Fruit fly (Drosophila melanogaster) whole organism, embryonic: ENCODE data around the gene CG31463.
A peak's percentile ranks its signal among the peaks of the same experiment; 100 is the strongest.

Source experiments
- Asciz ChIP-seq: fragments of 200-800 bp; sonication (Bioruptor generic); optimal IDR thresholded peaks from 2 replicates; lab custom pipeline; 2017; ENCODE audit warnings: missing biosample characterization, mild to moderate bottlenecking, missing genetic modification characterization, missing genetic modification reagents
- BEAF-32 ChIP-seq: fragments of 200-800 bp; sonication (Bioruptor generic); optimal IDR thresholded peaks from 3 replicates; lab custom pipeline; 2017; ENCODE audit warnings: missing biosample characterization, missing genetic modification characterization, mild to moderate bottlenecking, moderate library complexity, missing genetic modification reagents
- CG10209 ChIP-seq: fragments of 200-800 bp; sonication (Bioruptor generic); optimal IDR thresholded peaks from 3 replicates; lab custom pipeline; 2017; ENCODE audit warnings: missing biosample characterization, mild to moderate bottlenecking, missing genetic modification characterization, missing genetic modification reagents
- CG12071 ChIP-seq: fragments of 200-800 bp; sonication (Bioruptor generic); optimal IDR thresholded peaks from 3 replicates; lab custom pipeline; 2018; ENCODE audit warnings: missing biosample characterization, mild to moderate bottlenecking, missing genetic modification characterization
- CG12219 ChIP-seq: fragments of 200-800 bp; sonication (Bioruptor generic); optimal IDR thresholded peaks from 3 replicates; lab custom pipeline; 2018; ENCODE audit warnings: missing biosample characterization, mild to moderate bottlenecking, missing genetic modification characterization
- CG12659 ChIP-seq: fragments of 200-800 bp; sonication (Bioruptor generic); optimal IDR thresholded peaks from 3 replicates; lab custom pipeline; 2017; ENCODE audit warnings: mild to moderate bottlenecking, missing biosample characterization, missing genetic modification reagents, missing genetic modification characterization
- CG14710 ChIP-seq: fragments of 200-800 bp; sonication (Bioruptor generic); optimal IDR thresholded peaks from 3 replicates; lab custom pipeline; 2019; ENCODE audit warnings: missing biosample characterization, mild to moderate bottlenecking, missing genetic modification characterization, moderate library complexity
- CG15479 ChIP-seq: fragments of 200-800 bp; sonication (Bioruptor generic); optimal IDR thresholded peaks from 3 replicates; lab custom pipeline; 2019; ENCODE audit warnings: missing biosample characterization, mild to moderate bottlenecking, missing genetic modification characterization, moderate library complexity
- CG16863 ChIP-seq: fragments of 200-800 bp; sonication (Bioruptor generic); optimal IDR thresholded peaks from 3 replicates; lab custom pipeline; 2016; ENCODE audit warnings: missing biosample characterization, missing genetic modification characterization
- CG17385 ChIP-seq: fragments of 200-800 bp; sonication (Bioruptor generic); optimal IDR thresholded peaks from 3 replicates; lab custom pipeline; 2018; ENCODE audit warnings: missing biosample characterization, mild to moderate bottlenecking, missing genetic modification characterization
- CG31365 ChIP-seq: fragments of 200-800 bp; sonication (Bioruptor generic); optimal IDR thresholded peaks from 2 replicates; lab custom pipeline; 2018; ENCODE audit warnings: missing biosample characterization, mild to moderate bottlenecking, missing genetic modification characterization
- CG32532 ChIP-seq: fragments of 200-800 bp; sonication (Bioruptor generic); IDR thresholded peaks from 2 replicates; pipeline ENCODE4 v1.3.6; 2022; ENCODE audit warnings: missing biosample characterization, missing genetic modification characterization
- CG3407 ChIP-seq: fragments of 200-800 bp; sonication (Bioruptor generic); optimal IDR thresholded peaks from 2 replicates; lab custom pipeline; 2018; ENCODE audit warnings: missing biosample characterization, mild to moderate bottlenecking, missing genetic modification characterization
- CG6813 ChIP-seq: fragments of 200-800 bp; sonication (Bioruptor generic); optimal IDR thresholded peaks from 2 replicates; lab custom pipeline; 2017; ENCODE audit warnings: missing biosample characterization, missing genetic modification characterization, mild to moderate bottlenecking, moderate library complexity, missing genetic modification reagents
- CG8924 ChIP-seq: fragments of 200-800 bp; optimal IDR thresholded peaks from 3 replicates; lab custom pipeline; 2019; ENCODE audit warnings: missing biosample characterization, mild to moderate bottlenecking, missing genetic modification characterization, moderate library complexity
- Dek ChIP-seq: fragments of 200-800 bp; sonication (Bioruptor generic); optimal IDR thresholded peaks from 3 replicates; lab custom pipeline; 2019; ENCODE audit warnings: missing biosample characterization, mild to moderate bottlenecking, missing genetic modification characterization, moderate library complexity
- Drgx ChIP-seq: fragments of 200-800 bp; sonication (Bioruptor generic); IDR thresholded peaks from 2 replicates; pipeline ENCODE4 v1.3.6; 2022; ENCODE audit warnings: missing biosample characterization, missing genetic modification characterization
- Ets97D ChIP-seq: fragments of 200-800 bp; sonication (Bioruptor generic); optimal IDR thresholded peaks from 3 replicates; lab custom pipeline; 2016; ENCODE audit warnings: missing biosample characterization, missing genetic modification characterization
- Fer3 ChIP-seq: fragments of 200-800 bp; sonication (Bioruptor generic); optimal IDR thresholded peaks from 2 replicates; lab custom pipeline; 2018; ENCODE audit warnings: missing biosample characterization, mild to moderate bottlenecking, missing genetic modification characterization, moderate library complexity
- Hmr ChIP-seq: fragments of 200-800 bp; sonication (Bioruptor generic); optimal IDR thresholded peaks from 3 replicates; lab custom pipeline; 2017; ENCODE audit warnings: mild to moderate bottlenecking, missing biosample characterization, missing genetic modification reagents, missing genetic modification characterization
- Jarid2 ChIP-seq: fragments of 200-800 bp; sonication (Bioruptor generic); optimal IDR thresholded peaks from 3 replicates; lab custom pipeline; 2017; ENCODE audit warnings: mild to moderate bottlenecking, missing biosample characterization, missing genetic modification reagents, missing genetic modification characterization
- Med ChIP-seq: fragments of 200-800 bp; sonication (Bioruptor generic); peaks from one replicate; lab custom pipeline; 2016; ENCODE audit warnings: missing biosample characterization, missing genetic modification characterization, mild to moderate bottlenecking, inconsistent platforms, moderate library complexity
- Opbp ChIP-seq: fragments of 200-800 bp; sonication (Bioruptor generic); IDR thresholded peaks from 3 replicates; pipeline ENCODE4 v1.3.6; 2022; ENCODE audit warnings: missing biosample characterization, missing genetic modification characterization; ENCODE audit not compliant: partially characterized antibody
- Pdp1 ChIP-seq, 2 experiments: fragments of 200-800 bp; sonication (Bioruptor generic); optimal IDR thresholded peaks; 3 replicates each; lab custom pipeline; 2016; ENCODE audit warnings: missing biosample characterization in 2 of 2, missing genetic modification characterization in 2 of 2, mild to moderate bottlenecking in 1 of 2, moderate library complexity in 1 of 2
- Rfx ChIP-seq: fragments of 200-800 bp; sonication (Bioruptor generic); IDR thresholded peaks from 2 replicates; pipeline ENCODE4 v1.3.6; 2022; ENCODE audit warnings: missing biosample characterization, missing genetic modification characterization
- ara ChIP-seq: fragments of 200-800 bp; sonication (Bioruptor generic); IDR thresholded peaks from 2 replicates; pipeline ENCODE4 v1.3.6; 2022; ENCODE audit warnings: missing biosample characterization, missing genetic modification characterization
- cad ChIP-seq: fragments of >200 bp; optimal IDR thresholded peaks from 2 replicates; lab custom pipeline; 2017; ENCODE audit warnings: missing biosample characterization, missing genetic modification characterization
- crol ChIP-seq: fragments of 200-800 bp; sonication (Bioruptor generic); IDR thresholded peaks from 2 replicates; pipeline ENCODE4 v1.3.6; 2022; ENCODE audit warnings: missing biosample characterization, missing genetic modification characterization
- hkb ChIP-seq, 2 experiments: fragments of 200-800 bp in 1 of 2; fragments of >200 bp in 1 of 2; sonication (Bioruptor generic) in 1 of 2; IDR thresholded peaks in 1 of 2; optimal IDR thresholded peaks in 1 of 2; 2 replicates each; pipeline versions ENCODE4 v1.3.6 to Lab custom; 2017 to 2022; ENCODE audit warnings: missing biosample characterization in 1 of 2, missing genetic modification characterization in 1 of 2
- org-1 ChIP-seq: fragments of 200-800 bp; sonication (Bioruptor generic); optimal IDR thresholded peaks from 2 replicates; lab custom pipeline; 2017; ENCODE audit warnings: missing biosample characterization, missing genetic modification characterization
- sens ChIP-seq: fragments of 200-800 bp; sonication (Bioruptor generic); peaks from one replicate; lab custom pipeline; 2016; ENCODE audit warnings: missing biosample characterization, missing genetic modification characterization
- sim ChIP-seq: fragments of 200-800 bp; sonication (Bioruptor generic); IDR thresholded peaks from 2 replicates; pipeline ENCODE4 v1.3.6; 2022; ENCODE audit warnings: missing biosample characterization, missing genetic modification characterization
- slbo ChIP-seq: fragments of 200-800 bp; sonication (Bioruptor generic); IDR thresholded peaks from 2 replicates; pipeline ENCODE4 v1.3.6; 2022; ENCODE audit warnings: missing biosample characterization, missing genetic modification characterization
- tup ChIP-seq: fragments of 200-800 bp; sonication (Bioruptor generic); optimal IDR thresholded peaks from 2 replicates; lab custom pipeline; 2016; ENCODE audit warnings: missing biosample characterization, mild to moderate bottlenecking, missing genetic modification characterization, moderate library complexity
- vvl ChIP-seq: fragments of 200-800 bp; sonication (Bioruptor generic); IDR thresholded peaks from 2 replicates; pipeline ENCODE4 v1.3.6; 2022; ENCODE audit warnings: missing biosample characterization, missing genetic modification characterization

The CG31463 gene

DNA sequence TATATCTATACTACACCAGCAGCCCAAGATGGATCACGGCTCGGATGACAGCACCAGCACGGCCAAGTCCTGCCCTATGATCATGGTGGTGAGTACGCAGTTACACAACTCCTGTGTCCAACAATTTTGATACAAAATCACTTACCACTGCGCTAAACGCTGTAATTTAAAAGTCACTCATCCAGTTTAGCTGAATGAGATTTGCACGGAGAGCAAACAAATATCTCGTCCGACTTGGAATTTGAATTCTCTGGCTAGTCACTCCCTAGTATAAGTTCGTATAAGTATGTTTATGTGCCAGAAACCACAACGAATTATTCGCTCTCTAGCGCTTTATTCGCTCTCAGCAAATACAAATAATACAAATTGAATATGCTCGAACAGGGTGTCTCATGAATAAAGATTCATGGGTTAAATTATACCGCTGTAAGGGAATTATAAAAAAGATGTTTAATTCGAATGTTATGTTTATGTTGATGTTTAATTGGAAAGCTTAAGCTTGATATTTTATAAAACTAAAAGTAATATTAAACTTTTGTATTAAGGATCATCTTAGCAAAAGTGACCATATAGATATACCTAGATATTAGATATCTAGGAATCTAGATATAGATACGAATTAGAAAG, 25.7 kb downstream of the CG31463 start (continued):
- TF ChIP-seq vvl (peak; percentile 42; the same call in 1 of the 2 replicates), CG12071 (GFP tag; lab: Kevin White, UChicago) (peak; percentile 9), CG12219 (GFP tag; lab: Kevin White, UChicago) (peak; percentile 14), CG17385 (GFP tag; lab: Kevin White, UChicago) (no peak), Dek (tag; lab: Kevin White, UChicago) (peak; percentile 33), slbo (GFP tag; lab: Robert Waterston, UW) (peak; percentile 49; the same call in 1 of the 2 replicates), CG10209 (GFP tag; lab: Kevin White, UChicago) (peak; percentile 18), Jarid2 (peak; percentile 47), Rfx (GFP tag; lab: Robert Waterston, UW) (peak; percentile 51; the same call in 1 of the 2 replicates), sens (GFP tag; lab: Kevin White, UChicago) (peak; percentile 72), Drgx (peak; percentile 48), Pdp1 (GFP tag; optimal IDR thresholded peaks at IDR 0.05; lab: Kevin White, UChicago) (peak in 1 of 2 experiments; percentile 69), Opbp (GFP tag; lab: Robert Waterston, UW) (0 out of 3 replicates have a peak, but pooled peaks have one; percentile 25), CG32532 (GFP tag; lab: Robert Waterston, UW) (peak; percentile 48; the same call in 1 of the 2 replicates), tup (GFP tag; lab: Kevin White, UChicago) (no peak), CG31365 (peak; percentile 6), CG8924 (tag; lab: Kevin White, UChicago) (peak; percentile 25), Fer3 (peak; percentile 56), Asciz (GFP tag; lab: Kevin White, UChicago) (peak; percentile 26), CG12659 (GFP tag; lab: Kevin White, UChicago) (peak; percentile 12), Hmr (GFP tag; lab: Kevin White, UChicago) (peak; percentile 53), Med (GFP tag; lab: Kevin White, UChicago) (peak; percentile 79), hkb (optimal IDR thresholded peaks at IDR 0.05; lab: Kevin White, UChicago) (no peak), hkb (GFP tag; IDR thresholded peaks at IDR 0.05; lab: Robert Waterston, UW) (peak; percentile 15; the same call in 1 of the 2 replicates), Ets97D (GFP tag; lab: Kevin White, UChicago) (no peak), CG15479 (peak; percentile 13), CG16863 (GFP tag; lab: Kevin White, UChicago) (no peak), CG6813 (GFP tag; lab: Kevin White, UChicago) (peak; percentile 46)

DNA sequence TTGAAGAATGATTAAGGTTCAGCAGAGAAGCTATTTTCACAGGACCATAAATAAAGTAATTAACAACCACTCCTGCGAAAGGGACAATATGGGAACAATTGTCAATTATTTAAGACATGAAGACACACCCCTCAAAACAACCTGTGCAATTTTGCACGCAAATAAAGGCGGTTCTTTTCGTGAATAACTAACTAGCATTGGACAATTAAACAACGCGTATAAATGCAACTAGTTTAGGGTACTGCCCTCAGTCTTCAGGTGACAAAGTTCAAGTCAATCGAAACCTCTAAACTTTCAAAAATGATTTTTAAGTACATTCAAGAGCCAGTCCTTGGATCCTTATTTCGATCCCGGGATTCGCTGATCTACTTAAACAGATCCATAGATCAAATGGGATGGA, 29.3 kb downstream of the CG31463 start, which contains the start of gene Or85a:
Or85a (plus strand) TSS at position 301 of the 400 bp plus-strand sequence.
- TF ChIP-seq crol (no peak), cad (no peak), CG3407 (GFP tag; lab: Kevin White, UChicago) (no peak), org-1 (GFP tag; lab: Kevin White, UChicago) (no peak)

DNA sequence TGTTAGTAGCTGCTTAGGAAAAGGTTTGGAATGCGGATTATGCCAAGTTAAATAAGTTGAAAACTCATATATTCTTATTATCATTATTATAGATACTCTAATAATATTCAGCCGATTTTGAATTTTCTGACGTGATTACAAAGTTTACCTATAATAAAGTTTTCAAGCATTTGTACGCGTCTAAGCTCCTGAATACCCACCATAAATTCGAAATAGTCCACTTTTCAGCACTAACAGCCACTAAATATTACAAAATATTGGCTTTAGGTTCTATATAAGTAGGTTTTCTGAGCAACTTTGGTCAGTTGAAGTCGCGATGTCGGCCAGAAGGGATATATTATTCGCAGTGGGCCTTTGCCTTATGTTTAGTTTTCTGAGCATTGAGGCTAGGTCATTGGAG, 31.9 kb downstream of the CG31463 start, which contains the start of gene CG7443:
CG7443 (plus strand) TSS at position 301 of the 400 bp plus-strand sequence.
- no peak for TF ChIP-seq ara
- TF ChIP-seq BEAF-32 (GFP tag; lab: Kevin White, UChicago), result no peak
- TF ChIP-seq sim, result no peak
- TF ChIP-seq CG14710 (tag; lab: Kevin White, UChicago), result no peak
